Worm (Caenorhabditis elegans): ENCODE measurements around the gene srd-33.

DNA sequence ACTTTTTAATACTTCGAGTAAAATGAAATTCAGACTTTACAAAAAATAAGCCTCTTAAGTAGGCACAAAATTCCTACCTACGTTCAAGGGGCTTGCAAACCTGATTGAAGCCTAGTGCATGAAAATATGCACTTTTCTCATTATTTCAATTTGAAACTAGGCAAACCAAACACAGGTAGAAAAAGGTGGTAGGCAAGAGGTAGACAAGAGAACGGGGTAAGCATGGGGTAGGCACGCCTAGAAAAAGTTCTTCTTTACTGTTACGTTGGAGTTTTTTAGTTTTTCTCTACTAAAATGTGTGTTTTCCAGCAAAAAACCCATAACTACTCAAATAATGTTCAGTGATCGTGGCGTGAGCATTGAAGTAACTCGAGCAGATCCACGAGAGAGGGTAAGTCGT lies 21.0 kb upstream of the srd-33 start, which contains the start of gene nex-4:
- TF ChIP-seq nhr-77 (tag; optimal IDR thresholded peaks at IDR 0.05) (no peak), lin-39 (tag; optimal IDR thresholded peaks at IDR 0.05) (no peak), ceh-88 (GFP tag; IDR thresholded peaks at IDR 0.05) (no peak), nhr-19 (GFP tag; conservative IDR thresholded peaks at IDR 0.05) (no peak), ets-5 (GFP tag; IDR thresholded peaks at IDR 0.05) (no peak), elt-2 (tag; optimal IDR thresholded peaks at IDR 0.05) (no peak), skn-1 (tag; optimal IDR thresholded peaks at IDR 0.05) (no peak), fkh-4 (tag; optimal IDR thresholded peaks at IDR 0.05; ENCODE audit: borderline replicate concordance) (no peak)

Data from whole organism, L1 larva.